Worm (Caenorhabditis elegans) whole organism, young adult: ENCODE measurements around the gene srg-39.

Experiments
- C06A6.2 ChIP-seq: fragments of 200-800 bp; sonication (Bioruptor generic); conservative IDR thresholded peaks from 2 replicates; pipeline ENCODE4 v1.3.6; 2022; ENCODE audit warnings: missing genetic modification characterization, missing compliant biosample characterization
- F10E7.11 ChIP-seq: sonication (generic microtip); optimal IDR thresholded peaks from 2 replicates; lab custom pipeline; 2017; ENCODE audit warnings: mild to moderate bottlenecking, missing genetic modification characterization, moderate library complexity, missing compliant biosample characterization
- F22D6.2 ChIP-seq: sonication (generic microtip); optimal IDR thresholded peaks from 2 replicates; lab custom pipeline; 2016; ENCODE audit warnings: mild to moderate bottlenecking, missing genetic modification characterization, missing compliant biosample characterization
- K12H6.12 ChIP-seq: fragments of 200-800 bp; sonication (Bioruptor generic); optimal IDR thresholded peaks from 2 replicates; lab custom pipeline; 2018; ENCODE audit warnings: mild to moderate bottlenecking, missing genetic modification characterization, missing compliant biosample characterization
- Y79H2A.3 ChIP-seq: fragments of 200-800 bp; sonication (Bioruptor generic); conservative IDR thresholded peaks from 2 replicates; pipeline ENCODE4 v1.3.6; 2022; ENCODE audit warnings: missing genetic modification reagents, missing genetic modification characterization, missing compliant biosample characterization
- ama-1 ChIP-seq, 3 experiments: fragments of 150-350 bp in 1 of 3; sonication (generic microtip) in 2 of 3; optimal IDR thresholded peaks; 2 replicates each; lab custom pipeline; 2014 to 2018; ENCODE audit warnings: missing biosample characterization in 2 of 3, missing genetic modification characterization in 2 of 3, missing genetic modification reagents in 2 of 3
- aptf-3 ChIP-seq: fragments of 200-800 bp; sonication (Bioruptor generic); IDR thresholded peaks from 2 replicates; pipeline ENCODE4 v1.3.6; 2022; ENCODE audit warnings: missing genetic modification characterization, missing compliant biosample characterization
- attf-3 ChIP-seq: fragments of 200-800 bp; sonication (Bioruptor generic); conservative IDR thresholded peaks from 2 replicates; pipeline ENCODE4 v1.3.6; 2022; ENCODE audit warnings: missing genetic modification reagents, missing genetic modification characterization, missing compliant biosample characterization
- ccch-3 ChIP-seq: fragments of 200-800 bp; sonication (Bioruptor generic); optimal IDR thresholded peaks from 2 replicates; lab custom pipeline; 2018; ENCODE audit warnings: mild to moderate bottlenecking, missing genetic modification characterization, missing compliant biosample characterization
- ceh-79 ChIP-seq: sonication (generic microtip); optimal IDR thresholded peaks from 2 replicates; lab custom pipeline; 2017; ENCODE audit warnings: mild to moderate bottlenecking, missing genetic modification characterization, missing compliant biosample characterization
- ceh-91 ChIP-seq: fragments of 200-800 bp; sonication (Bioruptor generic); IDR thresholded peaks from 2 replicates; pipeline ENCODE4 v1.3.6; 2022; ENCODE audit warnings: missing genetic modification reagents, missing genetic modification characterization, missing compliant biosample characterization
- dox-1 ChIP-seq: fragments of 200-800 bp; sonication (Bioruptor generic); IDR thresholded peaks from 2 replicates; pipeline ENCODE4 v1.3.6; 2022; ENCODE audit warnings: missing genetic modification reagents, missing genetic modification characterization, missing compliant biosample characterization
- ets-4 ChIP-seq: fragments of 200-800 bp; sonication (Bioruptor generic); optimal IDR thresholded peaks from 2 replicates; lab custom pipeline; 2018; ENCODE audit warnings: mild to moderate bottlenecking, missing genetic modification characterization, missing compliant biosample characterization
- hlh-12 ChIP-seq: sonication (generic microtip); optimal IDR thresholded peaks from 2 replicates; lab custom pipeline; 2016; ENCODE audit warnings: missing genetic modification characterization, missing compliant biosample characterization
- hrde-1 ChIP-seq: sonication (generic microtip); optimal IDR thresholded peaks from 2 replicates; lab custom pipeline; 2016; ENCODE audit warnings: missing genetic modification characterization, mild to moderate bottlenecking, missing compliant biosample characterization, moderate library complexity, missing genotype, missing genetic modification reagents, borderline replicate concordance
- hsf-1 ChIP-seq: fragments of 200-800 bp; sonication (Bioruptor generic); IDR thresholded peaks from 2 replicates; pipeline ENCODE4 v1.3.6; 2022; ENCODE audit warnings: missing genetic modification reagents, missing genetic modification characterization, missing compliant biosample characterization
- lag-1 ChIP-seq: fragments of 200-800 bp; sonication (Bioruptor generic); IDR thresholded peaks from 2 replicates; pipeline ENCODE4 v1.3.6; 2022; ENCODE audit warnings: missing genetic modification reagents, missing genetic modification characterization, missing compliant biosample characterization
- lin-40 ChIP-seq: sonication (generic microtip); optimal IDR thresholded peaks from 2 replicates; lab custom pipeline; 2016; ENCODE audit warnings: missing genetic modification characterization, mild to moderate bottlenecking, missing compliant biosample characterization, missing genotype, missing genetic modification reagents
- lir-1 ChIP-seq: fragments of 200-800 bp; sonication (Bioruptor generic); conservative IDR thresholded peaks from 2 replicates; pipeline ENCODE4 v1.3.6; 2022; ENCODE audit warnings: missing genetic modification reagents, missing genetic modification characterization, missing compliant biosample characterization
- lsy-27 ChIP-seq: sonication (generic microtip); optimal IDR thresholded peaks from 2 replicates; lab custom pipeline; 2017; ENCODE audit warnings: missing genetic modification characterization, mild to moderate bottlenecking, missing compliant biosample characterization, antibody characterized with exemption, missing genotype, borderline replicate concordance; ENCODE audit not compliant: insufficient read depth
- madf-6 ChIP-seq: fragments of 200-800 bp; sonication (Bioruptor generic); IDR thresholded peaks from 2 replicates; pipeline ENCODE4 v1.3.6; 2022; ENCODE audit warnings: missing genetic modification reagents, missing genetic modification characterization, missing compliant biosample characterization
- madf-8 ChIP-seq: fragments of 200-800 bp; sonication (Bioruptor generic); conservative IDR thresholded peaks from 2 replicates; pipeline ENCODE4 v1.3.6; 2022; ENCODE audit warnings: missing genetic modification reagents, missing genetic modification characterization, missing compliant biosample characterization
- mel-28 ChIP-seq: sonication (generic microtip); optimal IDR thresholded peaks from 2 replicates; lab custom pipeline; 2016; ENCODE audit warnings: borderline replicate concordance, mild to moderate bottlenecking, missing genetic modification characterization, missing compliant biosample characterization
- mes-4 ChIP-seq: sonication (generic microtip); optimal IDR thresholded peaks from 2 replicates; lab custom pipeline; 2016; ENCODE audit warnings: missing genotype, missing genetic modification characterization, missing compliant biosample characterization
- nfyb-1 ChIP-seq: fragments of 200-800 bp; sonication (Bioruptor generic); IDR thresholded peaks from 2 replicates; pipeline ENCODE4 v1.3.6; 2022; ENCODE audit warnings: missing genetic modification reagents, missing genetic modification characterization, missing compliant biosample characterization
- nhr-27 ChIP-seq: fragments of 200-800 bp; sonication (Bioruptor generic); optimal IDR thresholded peaks from 2 replicates; lab custom pipeline; 2018; ENCODE audit warnings: mild to moderate bottlenecking, missing genetic modification characterization, moderate library complexity, missing compliant biosample characterization
- pbrm-1 ChIP-seq: fragments of 200-800 bp; sonication (Bioruptor generic); IDR thresholded peaks from 2 replicates; pipeline ENCODE4 v1.3.6; 2022; ENCODE audit warnings: missing genetic modification reagents, missing genetic modification characterization, missing compliant biosample characterization
- sdz-38 ChIP-seq: sonication (generic microtip); optimal IDR thresholded peaks from 2 replicates; lab custom pipeline; 2016; ENCODE audit warnings: missing genotype, missing genetic modification characterization, missing compliant biosample characterization
- sea-2 ChIP-seq: fragments of 200-800 bp; sonication (Bioruptor generic); IDR thresholded peaks from 2 replicates; pipeline ENCODE4 v1.3.6; 2022; ENCODE audit warnings: missing genetic modification characterization, missing compliant biosample characterization
- snpc-1.1 ChIP-seq: sonication (generic microtip); optimal IDR thresholded peaks from 2 replicates; lab custom pipeline; 2017; ENCODE audit warnings: missing genetic modification characterization, mild to moderate bottlenecking, missing compliant biosample characterization, antibody characterized with exemption, moderate library complexity, missing genotype, missing genetic modification reagents; ENCODE audit not compliant: insufficient read depth
- snpc-3.4 ChIP-seq: sonication (generic microtip); optimal IDR thresholded peaks from 2 replicates; lab custom pipeline; 2017; ENCODE audit warnings: missing genetic modification characterization, mild to moderate bottlenecking, missing compliant biosample characterization, antibody characterized with exemption, moderate library complexity, missing genotype, missing genetic modification reagents
- snpc-4 ChIP-seq, 5 experiments: fragments of 150-350 bp in 1 of 5; sonication (generic microtip) in 4 of 5; optimal IDR thresholded peaks; 2 replicates each; lab custom pipeline; 2014 to 2018; ENCODE audit warnings: missing genetic modification characterization in 5 of 5, missing biosample characterization in 3 of 5, antibody characterized with exemption in 2 of 5, mild to moderate bottlenecking in 2 of 5, missing compliant biosample characterization in 2 of 5, missing genotype in 2 of 5, moderate library complexity in 2 of 5, missing genetic modification reagents in 1 of 5
- tbx-9 ChIP-seq: sonication (generic microtip); optimal IDR thresholded peaks from 2 replicates; lab custom pipeline; 2016; ENCODE audit warnings: borderline replicate concordance, missing genetic modification characterization, inconsistent platforms, missing compliant biosample characterization
- xnd-1 ChIP-seq: sonication (generic microtip); optimal IDR thresholded peaks from 2 replicates; lab custom pipeline; 2016; ENCODE audit warnings: missing genotype, missing genetic modification reagents, missing genetic modification characterization, missing compliant biosample characterization
- ztf-25 ChIP-seq: fragments of 200-800 bp; sonication (Bioruptor generic); IDR thresholded peaks from 2 replicates; pipeline ENCODE4 v1.3.6; 2022; ENCODE audit warnings: missing genetic modification reagents, missing genetic modification characterization, missing compliant biosample characterization
- ztf-26 ChIP-seq: sonication (generic microtip); optimal IDR thresholded peaks from 2 replicates; lab custom pipeline; 2017; ENCODE audit warnings: missing genetic modification characterization, missing compliant biosample characterization

srg-39 gene

DNA sequence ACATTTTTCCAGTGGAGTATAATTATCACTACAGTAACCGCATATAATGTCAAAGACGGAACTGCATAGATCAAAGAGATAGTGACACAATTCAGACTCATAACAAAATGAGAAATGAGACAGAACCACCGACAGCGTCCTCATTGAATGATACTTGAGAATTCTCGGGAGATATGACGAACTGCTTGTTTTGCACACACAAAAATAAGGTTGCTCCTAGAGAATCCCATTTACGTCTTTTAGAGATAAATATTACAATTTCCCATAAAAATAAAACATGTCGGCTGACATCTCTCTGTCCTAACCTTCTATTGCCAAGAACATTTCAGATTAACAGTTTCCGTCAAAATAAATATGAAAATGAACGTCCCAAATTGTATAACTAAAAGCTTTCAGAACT, 3.3 kb upstream of the srg-39 start, which contains the start of gene srg-38:
Gene srg-38 (minus strand): TSS at position 101 of the 400 bp plus-strand sequence.
- no peak for TF ChIP-seq ets-4 (GFP tag; lab: Kevin White, UChicago)
- no peak for TF ChIP-seq ccch-3
- TF ChIP-seq lin-40 (tag; lab: Kevin White, UChicago), result no peak
- no peak for TF ChIP-seq K12H6.12
- TF ChIP-seq ceh-91, result no peak
- TF ChIP-seq F22D6.2, result no peak
- no peak for TF ChIP-seq snpc-4 (GFP tag; optimal IDR thresholded peaks at IDR 0.05; lab: Kevin White, UChicago)
- TF ChIP-seq snpc-4 (tag; optimal IDR thresholded peaks at IDR 0.05; lab: Kevin White, UChicago), result no peak
- TF ChIP-seq mes-4, result no peak
- no peak for TF ChIP-seq xnd-1
- no peak for TF ChIP-seq lir-1 (GFP tag; lab: Robert Waterston, UW)
- no peak for TF ChIP-seq hrde-1 (tag; lab: Kevin White, UChicago)
- no peak for TF ChIP-seq sdz-38 (tag; lab: Kevin White, UChicago)
- TF ChIP-seq madf-8 (GFP tag; lab: Robert Waterston, UW), result no peak
- TF ChIP-seq hlh-12 (tag; lab: Kevin White, UChicago), result no peak
- TF ChIP-seq aptf-3 (GFP tag; lab: Robert Waterston, UW), result no peak
- no peak for TF ChIP-seq Y79H2A.3 (GFP tag; lab: Robert Waterston, UW)
- TF ChIP-seq F10E7.11 (tag; lab: Kevin White, UChicago), result no peak
- TF ChIP-seq snpc-3.4 (tag; lab: Kevin White, UChicago), result no peak

ce11 chrV:11149405-11149804, 2.8 kb downstream of the srg-39 start, which contains the start of gene T19C4.1:
T19C4.1 (plus strand) TSS chrV:11149705.
- TF ChIP-seq ztf-25 (GFP tag; lab: Robert Waterston, UW), result no peak
- no peak for TF ChIP-seq nhr-27 (tag; lab: Kevin White, UChicago)
- no peak for TF ChIP-seq mel-28 (tag; lab: Kevin White, UChicago)
- TF ChIP-seq ceh-79 (tag; lab: Kevin White, UChicago), result no peak
- no peak for TF ChIP-seq madf-6
- no peak for TF ChIP-seq lag-1 (GFP tag; lab: Robert Waterston, UW)
- no peak for TF ChIP-seq dox-1 (GFP tag; lab: Robert Waterston, UW)
- no peak for TF ChIP-seq attf-3 (GFP tag; lab: Robert Waterston, UW)
- TF ChIP-seq C06A6.2 (GFP tag; lab: Robert Waterston, UW), result no peak
- TF ChIP-seq sea-2, result no peak
- TF ChIP-seq lsy-27, result no peak

ce11 chrV:11148971-11149370, 3.3 kb downstream of the srg-39 start:
- TF ChIP-seq hsf-1 (GFP tag; lab: Robert Waterston, UW) (no peak), ceh-91 (no peak), snpc-1.1 (tag; lab: Kevin White, UChicago) (no peak), pbrm-1 (GFP tag; lab: Robert Waterston, UW) (no peak), tbx-9 (no peak), K12H6.12 (no peak)

DNA sequence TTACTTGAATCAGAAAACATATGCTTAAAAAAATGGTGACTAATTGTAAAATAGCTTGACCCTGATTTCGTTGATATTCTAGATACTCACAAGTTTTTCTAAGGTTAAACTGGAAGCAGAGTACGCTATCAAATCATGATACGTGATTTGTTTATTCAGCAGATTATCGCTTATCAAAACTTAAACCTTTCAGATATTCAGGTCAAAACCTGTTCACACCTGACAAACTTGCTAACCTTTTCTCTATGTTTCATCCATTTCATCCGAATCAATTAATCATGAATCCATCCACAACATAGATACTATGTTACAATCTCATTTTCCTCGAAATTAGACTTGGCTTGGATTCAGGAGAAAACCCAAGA, 4.5 kb downstream of the srg-39 start:
- TF ChIP-seq C06A6.2 (GFP tag; lab: Robert Waterston, UW) (no peak), nfyb-1 (GFP tag; lab: Robert Waterston, UW) (0 out of 2 replicates have a peak, but pooled peaks have one; percentile 30), ztf-26 (peak; percentile 53), ama-1 (optimal IDR thresholded peaks at IDR 0.05; lab: Kevin White, UChicago) (peak; percentile 67), ama-1 (GFP tag; optimal IDR thresholded peaks at IDR 0.05; lab: Kevin White, UChicago) (no peak)
- TF ChIP-seq, all 124 proteins: peak for 3
